In genomic region chr3L:16873127-16873543, dm6 we compare ENCODE assay signal across 3 fruit fly cellular contexts.
A peak's percentile ranks its signal among the peaks of the same experiment; 100 is the strongest.
TF ChIP-seq lines count a peak whose summit lies in the region.

No protein-coding gene starts in this region.

- no peak for TF ChIP-seq CTCF in whole organism, embryonic (GFP tag; optimal IDR thresholded peaks at IDR 0.05; lab: Kevin White, UChicago)

TF ChIP-seq in whole organism, embryonic, 481 proteins besides CTCF, POLR2A, EP300 and RAD21 (continues in another document):
- TF ChIP-seq CG30431 (GFP tag; optimal IDR thresholded peaks at IDR 0.05; lab: Kevin White, UChicago) (no peak), CG9797 (GFP tag; optimal IDR thresholded peaks at IDR 0.05; lab: Kevin White, UChicago) (no peak), danr (GFP tag; IDR thresholded peaks at IDR 0.05; lab: Robert Waterston, UW) (no peak), chif (GFP tag; optimal IDR thresholded peaks at IDR 0.05; lab: Kevin White, UChicago) (no peak), pnt (GFP tag; optimal IDR thresholded peaks at IDR 0.05; lab: Kevin White, UChicago) (peak; percentile 24), CG3995 (GFP tag; optimal IDR thresholded peaks at IDR 0.05; lab: Kevin White, UChicago) (no peak), CG17328 (GFP tag; IDR thresholded peaks at IDR 0.05; lab: Robert Waterston, UW) (no peak), CG8765 (GFP tag; IDR thresholded peaks at IDR 0.05; lab: Robert Waterston, UW) (no peak), Ets65A (GFP tag; lab: Kevin White, UChicago) (peak; percentile 79), Lpt (GFP tag; optimal IDR thresholded peaks at IDR 0.05; lab: Kevin White, UChicago) (no peak), CG42726 (GFP tag; IDR thresholded peaks at IDR 0.05; lab: Robert Waterston, UW; ENCODE audit: partially characterized antibody) (no peak), CG15073 (GFP tag; optimal IDR thresholded peaks at IDR 0.05; lab: Kevin White, UChicago) (no peak), kah (GFP tag; optimal IDR thresholded peaks at IDR 0.05; lab: Kevin White, UChicago) (no peak), Spps (tag; optimal IDR thresholded peaks at IDR 0.05; lab: Kevin White, UChicago) (no peak), CG13296 (GFP tag; optimal IDR thresholded peaks at IDR 0.05; lab: Kevin White, UChicago) (no peak), H2.0 (GFP tag; IDR thresholded peaks at IDR 0.05; lab: Robert Waterston, UW) (no peak), CG15269 (tag; optimal IDR thresholded peaks at IDR 0.05; lab: Kevin White, UChicago) (no peak), Xbp1 (GFP tag; optimal IDR thresholded peaks at IDR 0.05; lab: Kevin White, UChicago) (no peak), Rx (GFP tag; IDR thresholded peaks at IDR 0.05; lab: Robert Waterston, UW) (no peak), tio (GFP tag; optimal IDR thresholded peaks at IDR 0.05; lab: Kevin White, UChicago) (no peak), bcd (GFP tag; optimal IDR thresholded peaks at IDR 0.05; lab: Kevin White, UChicago) (peak; percentile 24), Blimp-1 (GFP tag; optimal IDR thresholded peaks at IDR 0.05; lab: Kevin White, UChicago) (peak; percentile 42), CG3847 (GFP tag; IDR thresholded peaks at IDR 0.05; lab: Robert Waterston, UW) (no peak), mld (GFP tag; IDR thresholded peaks at IDR 0.05; lab: Robert Waterston, UW; ENCODE audit: partially characterized antibody) (no peak), CG2875 (GFP tag; optimal IDR thresholded peaks at IDR 0.05; lab: Kevin White, UChicago) (no peak), unc-4 (GFP tag; IDR thresholded peaks at IDR 0.05; lab: Robert Waterston, UW; ENCODE audit: partially characterized antibody) (no peak), pan (optimal IDR thresholded peaks at IDR 0.05; lab: Kevin White, UChicago) (no peak), pan (GFP tag; optimal IDR thresholded peaks at IDR 0.05 in 1 of 2, IDR thresholded peaks at IDR 0.05 in 1 of 2) (no peak), ci (GFP tag; IDR thresholded peaks at IDR 0.05; lab: Robert Waterston, UW) (no peak), lilli (GFP tag; optimal IDR thresholded peaks at IDR 0.05; lab: Kevin White, UChicago) (no peak), lola (GFP tag; optimal IDR thresholded peaks at IDR 0.05; lab: Kevin White, UChicago) (no peak), Nf-YC (tag; optimal IDR thresholded peaks at IDR 0.05; lab: Kevin White, UChicago) (no peak)

TF ChIP-seq in whole organism, prepupa, 60 proteins besides CTCF, POLR2A, EP300 and RAD21 (continues in another document):
- TF ChIP-seq topi (GFP tag; optimal IDR thresholded peaks at IDR 0.05; lab: Kevin White, UChicago) (peak; percentile 39), CG31627 (GFP tag; optimal IDR thresholded peaks at IDR 0.05; lab: Kevin White, UChicago) (no peak), vri (GFP tag; optimal IDR thresholded peaks at IDR 0.05; lab: Kevin White, UChicago) (no peak), achi (GFP tag; optimal IDR thresholded peaks at IDR 0.05; lab: Kevin White, UChicago) (no peak), Hr4 (GFP tag; optimal IDR thresholded peaks at IDR 0.05; lab: Kevin White, UChicago) (no peak), CG16779 (tag; optimal IDR thresholded peaks at IDR 0.05; lab: Kevin White, UChicago) (peak; percentile 18), Smox (GFP tag; optimal IDR thresholded peaks at IDR 0.05; lab: Kevin White, UChicago) (no peak), Blimp-1 (GFP tag; optimal IDR thresholded peaks at IDR 0.05; lab: Kevin White, UChicago) (no peak), CG11294 (GFP tag; IDR thresholded peaks at IDR 0.05; lab: Robert Waterston, UW) (no peak), cyc (GFP tag; optimal IDR thresholded peaks at IDR 0.05; lab: Kevin White, UChicago) (no peak), CG6163 (GFP tag; IDR thresholded peaks at IDR 0.05; lab: Robert Waterston, UW) (peak; percentile 25; the same call in 2 of the 3 replicates), CG6854 (GFP tag; optimal IDR thresholded peaks at IDR 0.05; lab: Kevin White, UChicago) (peak; percentile 8), acj6 (GFP tag; optimal IDR thresholded peaks at IDR 0.05; lab: Kevin White, UChicago) (no peak), CG10669 (GFP tag; optimal IDR thresholded peaks at IDR 0.05; lab: Kevin White, UChicago) (peak; percentile 64), CG8632 (GFP tag; optimal IDR thresholded peaks at IDR 0.05; lab: Kevin White, UChicago) (no peak), CG1621 (tag; optimal IDR thresholded peaks at IDR 0.05; lab: Kevin White, UChicago) (no peak), dac (GFP tag; optimal IDR thresholded peaks at IDR 0.05; lab: Kevin White, UChicago) (no peak), fd59A (GFP tag; optimal IDR thresholded peaks at IDR 0.05; lab: Kevin White, UChicago) (no peak), esn (GFP tag; optimal IDR thresholded peaks at IDR 0.05; lab: Kevin White, UChicago) (no peak), CG9139 (GFP tag; optimal IDR thresholded peaks at IDR 0.05; lab: Kevin White, UChicago) (peak; percentile 6), Ets21C (GFP tag; optimal IDR thresholded peaks at IDR 0.05; lab: Kevin White, UChicago) (no peak), CG32006 (GFP tag; optimal IDR thresholded peaks at IDR 0.05; lab: Kevin White, UChicago) (no peak), fd85E (GFP tag; optimal IDR thresholded peaks at IDR 0.05; lab: Kevin White, UChicago) (no peak), Sox15 (GFP tag; optimal IDR thresholded peaks at IDR 0.05; lab: Kevin White, UChicago) (no peak), dsx (GFP tag; optimal IDR thresholded peaks at IDR 0.05; lab: Kevin White, UChicago; ENCODE audit: poor library complexity, severe bottlenecking) (peak; percentile 41), Eip78C (GFP tag; lab: Kevin White, UChicago) (peak; percentile 93), Sox102F (GFP tag; optimal IDR thresholded peaks at IDR 0.05; lab: Kevin White, UChicago) (no peak), Hr38 (GFP tag; optimal IDR thresholded peaks at IDR 0.05; lab: Kevin White, UChicago) (no peak), CG15336 (GFP tag; IDR thresholded peaks at IDR 0.05; lab: Robert Waterston, UW) (no peak), CG7368 (GFP tag; optimal IDR thresholded peaks at IDR 0.05; lab: Kevin White, UChicago) (no peak), Eip75B (GFP tag; optimal IDR thresholded peaks at IDR 0.05; lab: Kevin White, UChicago) (peak; percentile 70), Lpt (GFP tag; optimal IDR thresholded peaks at IDR 0.05; lab: Kevin White, UChicago) (peak; percentile 74), fkh (GFP tag; optimal IDR thresholded peaks at IDR 0.05; lab: Kevin White, UChicago) (no peak), lz (GFP tag; optimal IDR thresholded peaks at IDR 0.05; lab: Kevin White, UChicago) (no peak)

TF ChIP-seq in whole organism, pupa, 21 proteins besides CTCF, POLR2A, EP300 and RAD21:
- TF ChIP-seq CG8159 (tag; optimal IDR thresholded peaks at IDR 0.05; lab: Kevin White, UChicago) (peak; percentile 73), CG4496 (GFP tag; IDR thresholded peaks at IDR 0.05; lab: Robert Waterston, UW) (peak; percentile 7; the same call in 1 of the 3 replicates), Snoo (tag; optimal IDR thresholded peaks at IDR 0.05; lab: Kevin White, UChicago) (peak; percentile 9), gl (tag; optimal IDR thresholded peaks at IDR 0.05; lab: Kevin White, UChicago) (no peak), CG14655 (GFP tag; optimal IDR thresholded peaks at IDR 0.05; lab: Kevin White, UChicago) (peak; percentile 88), CG17806 (tag; optimal IDR thresholded peaks at IDR 0.05; lab: Kevin White, UChicago) (peak; percentile 78), CG9948 (tag; optimal IDR thresholded peaks at IDR 0.05; lab: Kevin White, UChicago) (peak; percentile 64), Pif1A (GFP tag; optimal IDR thresholded peaks at IDR 0.05; lab: Kevin White, UChicago) (peak; percentile 5), Pif1B (GFP tag; optimal IDR thresholded peaks at IDR 0.05; lab: Kevin White, UChicago) (peak; percentile 28), D1 (tag; optimal IDR thresholded peaks at IDR 0.05; lab: Kevin White, UChicago) (peak; percentile 33), CG8301 (tag; optimal IDR thresholded peaks at IDR 0.05; lab: Kevin White, UChicago) (peak; percentile 87), fd96Ca (GFP tag; IDR thresholded peaks at IDR 0.05; lab: Robert Waterston, UW) (0 out of 3 replicates have a peak, but pooled peaks have one; percentile 11), EcR (GFP tag; optimal IDR thresholded peaks at IDR 0.05; lab: Kevin White, UChicago) (no peak), CG12605 (GFP tag; IDR thresholded peaks at IDR 0.05; lab: Robert Waterston, UW) (peak; percentile 12; the same call in 1 of the 2 replicates), CG13204 (GFP tag; optimal IDR thresholded peaks at IDR 0.05; lab: Kevin White, UChicago) (no peak)

Comparison
In these comparisons a context has a peak if more than half of its experiments do, and no peak if none do; other contexts are left out.
1. Of the 7 proteins assayed by ChIP-seq in both whole organism, embryonic and whole organism, prepupa: peak only in whole organism, embryonic: Blimp-1; only in whole organism, prepupa: CG16779, CG6854 and Lpt; in both: none; in neither: 3.